Worm (Caenorhabditis elegans): ENCODE measurements around the gene F30B5.11.

DNA sequence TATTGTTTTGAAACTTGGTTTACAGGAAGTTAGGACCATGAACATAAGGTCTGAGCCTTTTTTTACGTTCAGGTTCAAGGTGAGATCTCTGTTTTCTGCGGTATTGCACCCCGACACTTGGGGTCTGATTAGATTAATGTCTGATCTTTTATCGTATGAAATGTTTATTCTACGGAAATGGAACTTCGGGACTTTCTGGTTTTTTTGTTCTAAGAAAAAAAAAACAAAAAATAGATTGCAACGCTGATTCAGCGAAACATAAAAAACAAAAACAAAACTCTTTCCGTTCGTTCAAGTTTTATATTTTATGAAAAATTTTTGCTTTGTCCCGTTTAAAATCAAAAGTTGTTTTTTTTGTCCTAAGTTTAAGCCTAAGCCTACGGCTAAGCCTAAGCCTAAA, 45.3 kb upstream of the F30B5.11 start, which contains the start of gene F36A4.5:
- no peak for TF ChIP-seq pag-3 (tag; optimal IDR thresholded peaks at IDR 0.05; ENCODE audit: borderline replicate concordance)
- TF ChIP-seq K02D7.2 (tag; optimal IDR thresholded peaks at IDR 0.05) = no peak
- TF ChIP-seq odd-2 (tag; optimal IDR thresholded peaks at IDR 0.05) = no peak
- no peak for TF ChIP-seq fkh-10 (GFP tag; optimal IDR thresholded peaks at IDR 0.05)
- TF ChIP-seq hlh-15 (tag; optimal IDR thresholded peaks at IDR 0.05) = no peak
- no peak for TF ChIP-seq nhr-11 (tag; optimal IDR thresholded peaks at IDR 0.05)
- no peak for TF ChIP-seq pqm-1 (tag; optimal IDR thresholded peaks at IDR 0.05)
- TF ChIP-seq unc-42 (tag; optimal IDR thresholded peaks at IDR 0.05) = no peak
- TF ChIP-seq hlh-30 (tag; optimal IDR thresholded peaks at IDR 0.05; ENCODE audit: insufficient read depth) = no peak
- no peak for TF ChIP-seq nfya-1 (tag; optimal IDR thresholded peaks at IDR 0.05)
- TF ChIP-seq ceh-14 (tag; optimal IDR thresholded peaks at IDR 0.05) = no peak

All from whole organism, late embryonic.